Worm (Caenorhabditis elegans) whole organism, midembryonic: ENCODE measurements around the gene cysl-4.

Experiments
- T22C8.4 ChIP-seq: fragments of 200-800 bp; sonication (Bioruptor generic); IDR thresholded peaks from 2 replicates; pipeline ENCODE4 v1.3.6; 2022; ENCODE audit warnings: missing genetic modification characterization, missing compliant biosample characterization
- cog-1 ChIP-seq: sonication (generic microtip); optimal IDR thresholded peaks from 2 replicates; lab custom pipeline; 2016; ENCODE audit warnings: missing genetic modification characterization, missing compliant biosample characterization
- flt-1 ChIP-seq: fragments of 200-800 bp; sonication (Bioruptor generic); IDR thresholded peaks from 2 replicates; pipeline ENCODE4 v1.3.6; 2022; ENCODE audit warnings: missing genetic modification characterization, missing compliant biosample characterization
- klf-2 ChIP-seq: fragments of 200-800 bp; sonication (Bioruptor generic); conservative IDR thresholded peaks from 2 replicates; pipeline ENCODE4 v1.3.6; 2022; ENCODE audit warnings: missing genetic modification reagents, missing genetic modification characterization, missing compliant biosample characterization
- med-1 ChIP-seq: sonication (generic microtip); optimal IDR thresholded peaks from 2 replicates; lab custom pipeline; 2017; ENCODE audit warnings: missing genetic modification characterization, mild to moderate bottlenecking, missing compliant biosample characterization, antibody characterized with exemption, missing genetic modification reagents; ENCODE audit not compliant: insufficient read depth
- ref-1 ChIP-seq: fragments of 200-800 bp; sonication (Bioruptor generic); conservative IDR thresholded peaks from 2 replicates; pipeline ENCODE4 v1.3.6; 2022; ENCODE audit warnings: missing genetic modification reagents, missing genetic modification characterization, missing compliant biosample characterization
- tab-1 ChIP-seq: fragments of 200-800 bp; sonication (Bioruptor generic); IDR thresholded peaks from 2 replicates; pipeline ENCODE4 v1.3.6; 2022; ENCODE audit warnings: missing genetic modification characterization, missing compliant biosample characterization
- ztf-23 ChIP-seq: fragments of 200-800 bp; sonication (Bioruptor generic); IDR thresholded peaks from 2 replicates; pipeline ENCODE4 v1.3.6; 2022; ENCODE audit warnings: missing genetic modification reagents, missing genetic modification characterization, missing compliant biosample characterization
- ztf-29 ChIP-seq: fragments of 200-800 bp; sonication (Bioruptor generic); IDR thresholded peaks from 2 replicates; pipeline ENCODE4 v1.3.6; 2022; ENCODE audit warnings: missing genetic modification reagents, missing genetic modification characterization, missing compliant biosample characterization

- no peak for TF ChIP-seq flt-1 (GFP tag; lab: Robert Waterston, UW)
- TF ChIP-seq med-1 (GFP tag; lab: Kevin White, UChicago): no peak
- TF ChIP-seq tab-1 (GFP tag; lab: Robert Waterston, UW): no peak
- TF ChIP-seq ref-1 (GFP tag; lab: Robert Waterston, UW): no peak
- no peak for TF ChIP-seq ztf-23 (GFP tag; lab: Robert Waterston, UW)
- TF ChIP-seq cog-1 (tag; lab: Kevin White, UChicago): no peak
- TF ChIP-seq T22C8.4 (GFP tag; lab: Robert Waterston, UW): no peak
- TF ChIP-seq klf-2 (GFP tag; lab: Robert Waterston, UW): no peak
- TF ChIP-seq ztf-29 (GFP tag; lab: Robert Waterston, UW): no peak
These were observed 35.5 kb upstream of the cysl-4 start, which contains the start of gene acs-3 for ce11 chrV:1969228-1969627.
